Fruit fly (Drosophila melanogaster) whole organism, pupa: Measurements from ENCODE around the gene Polr2C.

Experiments used
- CG10348 ChIP-seq: fragments of 200-800 bp; sonication (Bioruptor generic); IDR thresholded peaks from 2 replicates; pipeline ENCODE4 v1.3.6; 2022; ENCODE audit warnings: missing biosample characterization, missing genetic modification characterization
- CG12605 ChIP-seq: fragments of 200-800 bp; sonication (Bioruptor generic); IDR thresholded peaks from 2 replicates; pipeline ENCODE4 v1.3.6; 2022; ENCODE audit warnings: missing biosample characterization, missing genetic modification characterization
- CG13204 ChIP-seq: fragments of 200-800 bp; sonication (Bioruptor generic); optimal IDR thresholded peaks from 2 replicates; lab custom pipeline; 2018; ENCODE audit warnings: missing biosample characterization, mild to moderate bottlenecking, missing genetic modification characterization, moderate library complexity
- CG14655 ChIP-seq: fragments of 200-800 bp; sonication (Bioruptor generic); optimal IDR thresholded peaks from 3 replicates; lab custom pipeline; 2017; ENCODE audit warnings: mild to moderate bottlenecking, missing biosample characterization, missing genetic modification reagents, missing genetic modification characterization
- CG15710 ChIP-seq: fragments of 200-800 bp; sonication (Bioruptor generic); optimal IDR thresholded peaks from 2 replicates; lab custom pipeline; 2018; ENCODE audit warnings: missing biosample characterization, mild to moderate bottlenecking, missing genetic modification characterization, moderate library complexity
- CG17806 ChIP-seq: fragments of 200-800 bp; sonication (Bioruptor generic); optimal IDR thresholded peaks from 2 replicates; lab custom pipeline; 2018; ENCODE audit warnings: missing biosample characterization, mild to moderate bottlenecking, missing genetic modification characterization, moderate library complexity
- CG32121 ChIP-seq: fragments of 200-800 bp; sonication (Bioruptor generic); IDR thresholded peaks from 2 replicates; pipeline ENCODE4 v1.3.6; 2022; ENCODE audit warnings: missing biosample characterization, missing genetic modification characterization
- CG34367 ChIP-seq: fragments of 200-800 bp; sonication (Bioruptor generic); optimal IDR thresholded peaks from 2 replicates; lab custom pipeline; 2018; ENCODE audit warnings: missing biosample characterization, mild to moderate bottlenecking, missing genetic modification characterization
- CG4496 ChIP-seq: fragments of 200-800 bp; sonication (Bioruptor generic); IDR thresholded peaks from 3 replicates; pipeline ENCODE4 v1.3.6; 2022; ENCODE audit warnings: missing biosample characterization, missing genetic modification characterization
- CG8159 ChIP-seq: fragments of 200-800 bp; sonication (Bioruptor generic); optimal IDR thresholded peaks from 3 replicates; lab custom pipeline; 2018; ENCODE audit warnings: missing biosample characterization, mild to moderate bottlenecking, missing genetic modification characterization, moderate library complexity
- CG8301 ChIP-seq: fragments of 200-800 bp; sonication (Bioruptor generic); optimal IDR thresholded peaks from 2 replicates; lab custom pipeline; 2018; ENCODE audit warnings: missing biosample characterization, mild to moderate bottlenecking, missing genetic modification characterization
- CG9948 ChIP-seq: fragments of 200-800 bp; sonication (Bioruptor generic); optimal IDR thresholded peaks from 2 replicates; lab custom pipeline; 2018; ENCODE audit warnings: missing biosample characterization, mild to moderate bottlenecking, missing genetic modification characterization, moderate library complexity
- D1 ChIP-seq: fragments of 200-800 bp; sonication (Bioruptor generic); optimal IDR thresholded peaks from 2 replicates; lab custom pipeline; 2018; ENCODE audit warnings: missing biosample characterization, mild to moderate bottlenecking, missing genetic modification characterization, moderate library complexity
- EcR ChIP-seq: fragments of 200-800 bp; sonication (Bioruptor generic); optimal IDR thresholded peaks from 3 replicates; lab custom pipeline; 2019; ENCODE audit warnings: missing biosample characterization, missing genetic modification characterization, mild to moderate bottlenecking, moderate library complexity, missing genetic modification reagents
- Ets98B ChIP-seq: fragments of 200-800 bp; sonication (Bioruptor generic); IDR thresholded peaks from 2 replicates; pipeline ENCODE4 v1.3.6; 2022; ENCODE audit warnings: missing biosample characterization, missing genetic modification characterization
- Pif1A ChIP-seq: fragments of 200-800 bp; sonication (Bioruptor generic); optimal IDR thresholded peaks from 3 replicates; lab custom pipeline; 2016; ENCODE audit warnings: missing biosample characterization, missing genetic modification characterization
- Pif1B ChIP-seq: fragments of 200-800 bp; sonication (Bioruptor generic); optimal IDR thresholded peaks from 3 replicates; lab custom pipeline; 2016; ENCODE audit warnings: missing biosample characterization, missing genetic modification characterization
- Snoo ChIP-seq: fragments of 200-800 bp; sonication (Bioruptor generic); optimal IDR thresholded peaks from 3 replicates; lab custom pipeline; 2017; ENCODE audit warnings: missing biosample characterization, mild to moderate bottlenecking, missing genetic modification characterization, inconsistent platforms
- fd96Ca ChIP-seq: fragments of 200-800 bp; sonication (Bioruptor generic); IDR thresholded peaks from 3 replicates; pipeline ENCODE4 v1.3.6; 2022; ENCODE audit warnings: missing biosample characterization, missing genetic modification characterization
- gl ChIP-seq: fragments of 200-800 bp; sonication (Bioruptor generic); optimal IDR thresholded peaks from 2 replicates; lab custom pipeline; 2018; ENCODE audit warnings: missing biosample characterization, mild to moderate bottlenecking, missing genetic modification characterization
- rn ChIP-seq: fragments of 200-800 bp; sonication (Bioruptor generic); IDR thresholded peaks from 2 replicates; pipeline ENCODE4 v1.3.6; 2022; ENCODE audit warnings: missing biosample characterization, missing genetic modification characterization

Gene Polr2C

dm6 chr2L:13877934-13878580, 44.9 kb downstream of the Polr2C start:
- TF ChIP-seq gl (tag; lab: Kevin White, UChicago) (no peak), CG32121 (GFP tag; lab: Robert Waterston, UW) (no peak), CG15710 (tag; lab: Kevin White, UChicago) (no peak), CG34367 (no peak), Snoo (tag; lab: Kevin White, UChicago) (no peak), CG13204 (GFP tag; lab: Kevin White, UChicago) (no peak), CG8301 (tag; lab: Kevin White, UChicago) (no peak), fd96Ca (no peak), Pif1B (no peak), CG14655 (GFP tag; lab: Kevin White, UChicago) (no peak), CG10348 (GFP tag; lab: Robert Waterston, UW) (no peak), Pif1A (GFP tag; lab: Kevin White, UChicago) (no peak), CG12605 (GFP tag; lab: Robert Waterston, UW) (no peak), rn (GFP tag; lab: Robert Waterston, UW) (no peak), CG9948 (tag; lab: Kevin White, UChicago) (no peak)

DNA sequence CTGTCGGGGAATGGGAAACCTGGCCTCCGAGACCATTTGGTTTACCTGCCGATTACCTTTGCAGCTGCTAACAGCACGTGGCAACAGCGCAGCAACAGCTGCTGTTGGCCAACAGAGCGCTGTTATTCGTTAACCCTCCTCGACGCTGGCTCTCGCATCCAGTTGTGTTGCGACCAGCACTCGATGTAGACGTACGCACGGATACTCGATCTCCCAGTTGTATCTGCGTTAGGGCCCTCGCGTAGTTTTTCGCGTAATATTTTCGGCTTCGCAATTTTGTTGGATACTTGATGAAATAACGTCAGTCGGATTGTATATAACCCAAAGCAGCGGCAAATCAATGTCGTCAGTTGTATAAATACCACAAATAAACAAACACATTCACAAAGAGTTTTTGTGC, 45.7 kb downstream of the Polr2C start:
- TF ChIP-seq Pif1B (no peak), Pif1A (GFP tag; lab: Kevin White, UChicago) (no peak), Ets98B (GFP tag; lab: Robert Waterston, UW) (peak; percentile 52), rn (GFP tag; lab: Robert Waterston, UW) (no peak), CG4496 (GFP tag; lab: Robert Waterston, UW) (peak; percentile 72), CG8159 (tag; lab: Kevin White, UChicago) (no peak), CG12605 (GFP tag; lab: Robert Waterston, UW) (no peak; the same call in 1 of the 2 replicates), CG15710 (tag; lab: Kevin White, UChicago) (no peak), CG10348 (GFP tag; lab: Robert Waterston, UW) (no peak), CG14655 (GFP tag; lab: Kevin White, UChicago) (no peak), CG34367 (no peak), CG9948 (tag; lab: Kevin White, UChicago) (no peak), D1 (tag; lab: Kevin White, UChicago) (peak; percentile 15), CG32121 (GFP tag; lab: Robert Waterston, UW) (no peak; the same call in 1 of the 2 replicates), fd96Ca (peak; percentile 13; the same call in 1 of the 3 replicates), EcR (peak; percentile 25), CG17806 (tag; lab: Kevin White, UChicago) (no peak), gl (tag; lab: Kevin White, UChicago) (no peak), CG13204 (GFP tag; lab: Kevin White, UChicago) (no peak), Snoo (tag; lab: Kevin White, UChicago) (peak; percentile 0), CG8301 (tag; lab: Kevin White, UChicago) (no peak)

DNA sequence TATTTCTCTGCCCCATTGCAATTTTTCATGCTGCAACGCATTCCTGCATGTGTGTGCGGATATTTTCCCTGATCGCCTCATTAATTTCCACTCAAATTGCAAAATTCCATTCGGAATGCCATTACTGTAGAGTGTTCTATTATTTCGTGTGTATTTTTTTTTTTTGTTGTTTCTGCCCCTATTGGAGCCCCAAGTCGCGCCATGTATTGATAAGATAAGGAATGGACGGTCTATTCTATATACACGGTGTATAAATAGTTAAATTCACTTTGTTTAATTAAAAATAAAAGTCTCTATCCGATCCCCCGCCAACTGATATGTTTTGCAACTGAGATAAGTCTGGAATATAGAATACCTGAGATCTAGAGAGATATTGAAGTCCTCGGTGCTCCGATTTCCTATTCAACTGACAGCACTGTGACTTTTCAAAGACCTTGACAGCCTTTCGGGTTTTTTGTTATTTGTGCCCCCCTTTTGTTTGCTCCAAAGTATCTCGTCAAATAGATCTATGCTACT, 48.3 kb downstream of the Polr2C start:
- TF ChIP-seq fd96Ca (0 out of 3 replicates have a peak, but pooled peaks have one; percentile 33), gl (tag; lab: Kevin White, UChicago) (no peak)

- TF ChIP-seq Pif1A (GFP tag; lab: Kevin White, UChicago) (peak; percentile 0), Snoo (tag; lab: Kevin White, UChicago) (no peak)
These were observed 48.8 kb downstream of the Polr2C start for dm6 chr2L:13881939-13882338.
